Fruit fly (Drosophila melanogaster) whole organism, embryonic: Measurements from ENCODE around the gene CG8097.

Experiments
- Abd-B ChIP-seq: fragments of 200-800 bp; sonication (Bioruptor generic); optimal IDR thresholded peaks from 2 replicates; lab custom pipeline; 2018; ENCODE audit warnings: missing biosample characterization, mild to moderate bottlenecking, missing genetic modification characterization, moderate library complexity
- CG10267 ChIP-seq: fragments of 200-800 bp; sonication (Bioruptor generic); optimal IDR thresholded peaks from 2 replicates; lab custom pipeline; 2018; ENCODE audit warnings: missing biosample characterization, mild to moderate bottlenecking, missing genetic modification characterization, moderate library complexity
- CG10979 ChIP-seq: fragments of 200-800 bp; sonication (Bioruptor generic); optimal IDR thresholded peaks from 2 replicates; lab custom pipeline; 2018; ENCODE audit warnings: missing biosample characterization, mild to moderate bottlenecking, missing genetic modification characterization, moderate library complexity
- CG11696 ChIP-seq: fragments of 200-800 bp; sonication (Bioruptor generic); IDR thresholded peaks from 2 replicates; pipeline ENCODE4 v1.3.6; 2022; ENCODE audit warnings: missing biosample characterization, missing genetic modification characterization
- CG13775 ChIP-seq: fragments of 200-800 bp; sonication (Bioruptor generic); optimal IDR thresholded peaks from 3 replicates; lab custom pipeline; 2017; ENCODE audit warnings: missing biosample characterization, mild to moderate bottlenecking, missing genetic modification characterization
- CG17361 ChIP-seq: fragments of 200-800 bp; sonication (Bioruptor generic); IDR thresholded peaks from 3 replicates; pipeline ENCODE4 v1.3.6; 2022; ENCODE audit warnings: missing biosample characterization, missing genetic modification characterization
- CG17568 ChIP-seq: fragments of 200-800 bp; sonication (Bioruptor generic); optimal IDR thresholded peaks from 2 replicates; lab custom pipeline; 2018; ENCODE audit warnings: missing biosample characterization, mild to moderate bottlenecking, missing genetic modification characterization, moderate library complexity
- CG2712 ChIP-seq: fragments of 200-800 bp; optimal IDR thresholded peaks from 3 replicates; lab custom pipeline; 2019; ENCODE audit warnings: missing biosample characterization, mild to moderate bottlenecking, missing genetic modification characterization, moderate library complexity
- CG3995 ChIP-seq: fragments of 200-800 bp; sonication (Bioruptor generic); optimal IDR thresholded peaks from 3 replicates; lab custom pipeline; 2016; ENCODE audit warnings: missing biosample characterization, missing genetic modification characterization
- CG5953 ChIP-seq: fragments of 200-800 bp; sonication (Bioruptor generic); IDR thresholded peaks from 2 replicates; pipeline ENCODE4 v1.3.6; 2022; ENCODE audit warnings: missing biosample characterization, missing genetic modification characterization
- CG6689 ChIP-seq: fragments of 200-800 bp; sonication (Bioruptor generic); IDR thresholded peaks from 2 replicates; pipeline ENCODE4 v1.3.6; 2022; ENCODE audit warnings: missing biosample characterization, missing genetic modification characterization
- CG6791 ChIP-seq: fragments of 200-800 bp; sonication (Bioruptor generic); IDR thresholded peaks from 3 replicates; pipeline ENCODE4 v1.3.6; 2022; ENCODE audit warnings: missing biosample characterization, missing genetic modification characterization; ENCODE audit not compliant: partially characterized antibody
- CTCF ChIP-seq: fragments of 200-800 bp; sonication (Bioruptor generic); optimal IDR thresholded peaks from 2 replicates; lab custom pipeline; 2017; ENCODE audit warnings: missing biosample characterization, mild to moderate bottlenecking, missing genetic modification characterization, moderate library complexity
- Dfd ChIP-seq, 2 experiments: fragments of >200 bp; optimal IDR thresholded peaks; 2 replicates each; lab custom pipeline; 2017; ENCODE audit warnings: missing biosample characterization in 2 of 2, missing genetic modification characterization in 2 of 2
- Dip2 ChIP-seq: fragments of 200-800 bp; sonication (Bioruptor generic); IDR thresholded peaks from 2 replicates; pipeline ENCODE4 v1.3.6; 2022; ENCODE audit warnings: missing biosample characterization, missing genetic modification characterization
- Eip74EF ChIP-seq, 2 experiments: fragments of 200-800 bp in 1 of 2; fragments of >200 bp in 1 of 2; sonication (Bioruptor generic) in 1 of 2; optimal IDR thresholded peaks; 2 replicates each; lab custom pipeline; 2017 to 2019; ENCODE audit warnings: missing biosample characterization in 2 of 2, missing genetic modification characterization in 2 of 2, mild to moderate bottlenecking in 1 of 2, moderate library complexity in 1 of 2
- HHEX ChIP-seq: fragments of 200-800 bp; sonication (Bioruptor generic); optimal IDR thresholded peaks from 3 replicates; lab custom pipeline; 2017; ENCODE audit warnings: missing biosample characterization, mild to moderate bottlenecking, missing genetic modification characterization, missing genetic modification reagents
- HmgZ ChIP-seq: fragments of 200-800 bp; sonication (Bioruptor generic); optimal IDR thresholded peaks from 2 replicates; lab custom pipeline; 2018; ENCODE audit warnings: missing biosample characterization, mild to moderate bottlenecking, missing genetic modification characterization
- Hr39 ChIP-seq: fragments of >200 bp; optimal IDR thresholded peaks from 2 replicates; lab custom pipeline; 2017
- Spps ChIP-seq: fragments of 200-800 bp; sonication (Bioruptor generic); optimal IDR thresholded peaks from 2 replicates; lab custom pipeline; 2018; ENCODE audit warnings: missing biosample characterization, mild to moderate bottlenecking, missing genetic modification characterization
- Taf1 ChIP-seq: fragments of 200-800 bp; sonication (Bioruptor generic); IDR thresholded peaks from 2 replicates; pipeline ENCODE4 v1.3.6; 2022; ENCODE audit warnings: missing biosample characterization, missing genetic modification characterization
- Trl ChIP-seq, 3 experiments: fragments of >200 bp in 2 of 3; fragments of 200-800 bp in 1 of 3; sonication (Bioruptor generic) in 1 of 3; optimal IDR thresholded peaks; 2 replicates in 1 of 3; 3 replicates in 2 of 3; lab custom pipeline; 2016 to 2017; ENCODE audit warnings: missing biosample characterization in 1 of 3, missing genetic modification characterization in 1 of 3
- Vsx1 ChIP-seq: fragments of 200-800 bp; sonication (Bioruptor generic); optimal IDR thresholded peaks from 2 replicates; lab custom pipeline; 2017; ENCODE audit warnings: missing biosample characterization, mild to moderate bottlenecking, missing genetic modification characterization, missing genetic modification reagents
- YL-1 ChIP-seq: fragments of 200-800 bp; sonication (Bioruptor generic); optimal IDR thresholded peaks from 3 replicates; lab custom pipeline; 2017; ENCODE audit warnings: missing biosample characterization, mild to moderate bottlenecking, missing genetic modification characterization
- ab ChIP-seq: fragments of 200-800 bp; sonication (Bioruptor generic); optimal IDR thresholded peaks from 2 replicates; lab custom pipeline; 2016; ENCODE audit warnings: missing biosample characterization, missing genetic modification characterization
- ac ChIP-seq: fragments of 200-800 bp; sonication (Bioruptor generic); optimal IDR thresholded peaks from 3 replicates; lab custom pipeline; 2017; ENCODE audit warnings: missing biosample characterization, mild to moderate bottlenecking, missing genetic modification characterization
- ash1 ChIP-seq: fragments of 200-800 bp; sonication (Bioruptor generic); optimal IDR thresholded peaks from 2 replicates; lab custom pipeline; 2018; ENCODE audit warnings: missing biosample characterization, mild to moderate bottlenecking, missing genetic modification characterization
- cato ChIP-seq: fragments of 200-800 bp; sonication (Bioruptor generic); optimal IDR thresholded peaks from 2 replicates; lab custom pipeline; 2016; ENCODE audit warnings: missing biosample characterization, missing genetic modification characterization, borderline replicate concordance
- chn ChIP-seq: fragments of 200-800 bp; sonication (Bioruptor generic); optimal IDR thresholded peaks from 2 replicates; lab custom pipeline; 2016; ENCODE audit warnings: missing biosample characterization, missing genetic modification characterization
- cwo ChIP-seq: fragments of 200-800 bp; sonication (Bioruptor generic); optimal IDR thresholded peaks from 3 replicates; lab custom pipeline; 2017; ENCODE audit warnings: missing biosample characterization, missing genetic modification characterization, mild to moderate bottlenecking, moderate library complexity, missing genetic modification reagents
- dimm ChIP-seq: fragments of 200-800 bp; sonication (Bioruptor generic); IDR thresholded peaks from 2 replicates; pipeline ENCODE4 v1.3.6; 2022; ENCODE audit warnings: missing biosample characterization, missing genetic modification characterization
- eve ChIP-seq, 2 experiments: fragments of >200 bp; optimal IDR thresholded peaks; 2 replicates each; lab custom pipeline; 2017; ENCODE audit warnings: missing biosample characterization in 2 of 2, missing genetic modification characterization in 2 of 2
- exex ChIP-seq: fragments of 200-800 bp; sonication (Bioruptor generic); optimal IDR thresholded peaks from 4 replicates; lab custom pipeline; 2018; ENCODE audit warnings: missing biosample characterization, mild to moderate bottlenecking, missing genetic modification characterization, moderate library complexity
- eyg ChIP-seq: fragments of 200-800 bp; sonication (Bioruptor generic); optimal IDR thresholded peaks from 3 replicates; lab custom pipeline; 2016; ENCODE audit warnings: missing biosample characterization, missing genetic modification characterization
- grn ChIP-seq: fragments of 200-800 bp; sonication (Bioruptor generic); optimal IDR thresholded peaks from 3 replicates; lab custom pipeline; 2017; ENCODE audit warnings: missing biosample characterization, missing genetic modification characterization
- ham ChIP-seq: fragments of 200-800 bp; sonication (Bioruptor generic); IDR thresholded peaks from 2 replicates; pipeline ENCODE4 v1.3.6; 2022; ENCODE audit warnings: missing biosample characterization, missing genetic modification characterization
- hkb ChIP-seq, 2 experiments: fragments of 200-800 bp in 1 of 2; fragments of >200 bp in 1 of 2; sonication (Bioruptor generic) in 1 of 2; IDR thresholded peaks in 1 of 2; optimal IDR thresholded peaks in 1 of 2; 2 replicates each; pipeline versions ENCODE4 v1.3.6 to Lab custom; 2017 to 2022; ENCODE audit warnings: missing biosample characterization in 1 of 2, missing genetic modification characterization in 1 of 2
- insv ChIP-seq, 2 experiments: fragments of 200-800 bp; sonication (Bioruptor generic); optimal IDR thresholded peaks; 3 replicates each; lab custom pipeline; 2016 to 2018; ENCODE audit warnings: missing biosample characterization in 2 of 2, missing genetic modification characterization in 2 of 2
- jumu ChIP-seq: fragments of 200-800 bp; sonication (Bioruptor generic); optimal IDR thresholded peaks from 3 replicates; lab custom pipeline; 2016; ENCODE audit warnings: missing biosample characterization, missing genetic modification characterization
- kah ChIP-seq: fragments of 200-800 bp; sonication (Bioruptor generic); optimal IDR thresholded peaks from 2 replicates; lab custom pipeline; 2018; ENCODE audit warnings: missing biosample characterization, mild to moderate bottlenecking, missing genetic modification characterization
- nmo ChIP-seq: fragments of 200-800 bp; sonication (Bioruptor generic); optimal IDR thresholded peaks from 2 replicates; lab custom pipeline; 2018; ENCODE audit warnings: missing biosample characterization, mild to moderate bottlenecking, missing genetic modification characterization, moderate library complexity
- oc ChIP-seq: fragments of 200-800 bp; sonication (Bioruptor generic); optimal IDR thresholded peaks from 2 replicates; lab custom pipeline; 2018; ENCODE audit warnings: missing biosample characterization, mild to moderate bottlenecking, missing genetic modification characterization, moderate library complexity
- pho ChIP-seq: fragments of 200-800 bp; sonication (Bioruptor generic); optimal IDR thresholded peaks from 2 replicates; lab custom pipeline; 2016; ENCODE audit warnings: missing biosample characterization, missing genetic modification characterization
- phol ChIP-seq: fragments of 200-800 bp; sonication (Bioruptor generic); optimal IDR thresholded peaks from 3 replicates; lab custom pipeline; 2018; ENCODE audit warnings: missing biosample characterization, mild to moderate bottlenecking, missing genetic modification characterization, moderate library complexity
- pnt ChIP-seq: fragments of 200-800 bp; sonication (Bioruptor generic); optimal IDR thresholded peaks from 3 replicates; lab custom pipeline; 2016; ENCODE audit warnings: missing biosample characterization, missing genetic modification characterization
- sd ChIP-seq: fragments of 200-800 bp; sonication (Bioruptor generic); optimal IDR thresholded peaks from 3 replicates; lab custom pipeline; 2018; ENCODE audit warnings: missing biosample characterization, mild to moderate bottlenecking, missing genetic modification characterization, moderate library complexity
- tna ChIP-seq: fragments of 200-800 bp; sonication (Bioruptor generic); IDR thresholded peaks from 2 replicates; pipeline ENCODE4 v1.3.6; 2022; ENCODE audit warnings: missing biosample characterization, missing genetic modification characterization; ENCODE audit not compliant: partially characterized antibody
- toy ChIP-seq: fragments of 200-800 bp; sonication (Bioruptor generic); IDR thresholded peaks from 2 replicates; pipeline ENCODE4 v1.3.6; 2022; ENCODE audit warnings: missing biosample characterization, missing genetic modification characterization
- trem ChIP-seq: fragments of 200-800 bp; optimal IDR thresholded peaks from 3 replicates; lab custom pipeline; 2019; ENCODE audit warnings: missing biosample characterization, mild to moderate bottlenecking, missing genetic modification characterization, moderate library complexity

CG8097 gene

dm6 chrX:15591721-15592491 lies 8.9 kb downstream of the CG8097 start (continued):
- TF ChIP-seq CG6791 (GFP tag; lab: Robert Waterston, UW) (no peak), HmgZ (tag; lab: Kevin White, UChicago) (peak; percentile 1), ham (GFP tag; lab: Robert Waterston, UW) (no peak), tna (GFP tag; lab: Robert Waterston, UW) (no peak), exex (tag; lab: Kevin White, UChicago) (no peak), eyg (GFP tag; lab: Kevin White, UChicago) (peak; percentile 6), kah (GFP tag; lab: Kevin White, UChicago) (no peak), CG10267 (tag; lab: Kevin White, UChicago) (no peak), pho (GFP tag; lab: Kevin White, UChicago) (peak; percentile 40), oc (tag; lab: Kevin White, UChicago) (no peak), jumu (peak; percentile 8), CG10979 (tag; lab: Kevin White, UChicago) (peak; percentile 44), Dfd (GFP tag; optimal IDR thresholded peaks at IDR 0.05; lab: Kevin White, UChicago) (no peak), chn (GFP tag; lab: Kevin White, UChicago) (peak; percentile 16), hkb (optimal IDR thresholded peaks at IDR 0.05; lab: Kevin White, UChicago) (no peak), hkb (GFP tag; IDR thresholded peaks at IDR 0.05; lab: Robert Waterston, UW) (peak; percentile 60; the same call in 1 of the 2 replicates), Abd-B (GFP tag; lab: Kevin White, UChicago) (no peak), insv (GFP tag; optimal IDR thresholded peaks at IDR 0.05; lab: Kevin White, UChicago) (no peak), dimm (GFP tag; lab: Robert Waterston, UW) (0 out of 2 replicates have a peak, but pooled peaks have one; percentile 18), ash1 (GFP tag; lab: Kevin White, UChicago) (no peak), CG17568 (GFP tag; lab: Kevin White, UChicago) (no peak), trem (tag; lab: Kevin White, UChicago) (no peak), Taf1 (GFP tag; lab: Robert Waterston, UW) (no peak), CG3995 (no peak), CG13775 (GFP tag; lab: Kevin White, UChicago) (peak; percentile 36), sd (tag; lab: Kevin White, UChicago) (no peak), Eip74EF (GFP tag; optimal IDR thresholded peaks at IDR 0.05; lab: Kevin White, UChicago) (peak in 1 of 2 experiments; percentile 29), nmo (GFP tag; lab: Kevin White, UChicago) (peak; percentile 44), Hr39 (lab: Kevin White, UChicago) (no peak), CG6689 (GFP tag; lab: Robert Waterston, UW) (peak; percentile 52; the same call in 1 of the 2 replicates), Trl (optimal IDR thresholded peaks at IDR 0.05; lab: Kevin White, UChicago) (no peak), Trl (GFP tag; optimal IDR thresholded peaks at IDR 0.05; lab: Kevin White, UChicago) (no peak), CG5953 (GFP tag; lab: Robert Waterston, UW) (no peak), ab (GFP tag; lab: Kevin White, UChicago) (no peak), CG11696 (GFP tag; lab: Robert Waterston, UW) (no peak), Spps (no peak), CG2712 (tag; lab: Kevin White, UChicago) (peak; percentile 23), cato (GFP tag; lab: Kevin White, UChicago) (no peak), CG17361 (GFP tag; lab: Robert Waterston, UW) (peak; percentile 51; the same call in 1 of the 3 replicates), Vsx1 (GFP tag; lab: Kevin White, UChicago) (no peak), ac (GFP tag; lab: Kevin White, UChicago) (no peak), YL-1 (GFP tag; lab: Kevin White, UChicago) (no peak), pnt (GFP tag; lab: Kevin White, UChicago) (peak; percentile 31), toy (GFP tag; lab: Robert Waterston, UW) (no peak), HHEX (GFP tag; lab: Kevin White, UChicago) (peak; percentile 49), cwo (GFP tag; lab: Kevin White, UChicago) (peak; percentile 7), eve (GFP tag; optimal IDR thresholded peaks at IDR 0.05; lab: Kevin White, UChicago) (no peak), Dip2 (no peak), CTCF (GFP tag; lab: Kevin White, UChicago) (no peak), phol (tag; lab: Kevin White, UChicago) (peak; percentile 48), grn (no peak)
